Fruit fly (Drosophila melanogaster): ENCODE results near the gene CG32298.

DNA sequence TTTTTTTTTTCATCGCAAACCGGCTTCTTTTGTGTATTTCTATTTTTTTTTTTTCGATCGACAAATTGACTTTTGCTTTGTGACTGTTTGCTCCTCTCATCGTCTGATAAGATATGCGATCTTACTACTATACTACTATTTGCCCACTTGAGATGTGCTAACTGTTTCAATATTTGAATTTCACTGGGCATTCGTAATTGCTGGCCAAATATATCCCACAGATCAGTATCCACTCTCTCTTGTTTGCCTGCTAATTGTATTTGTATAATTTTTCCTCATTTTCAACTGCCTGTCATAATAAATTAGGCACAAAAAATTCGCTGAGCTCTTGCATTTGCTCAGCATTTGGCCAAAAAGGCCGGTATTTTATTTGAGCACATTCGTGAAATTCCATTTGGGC, 42.6 kb upstream of the CG32298 start:
- TF ChIP-seq pan (optimal IDR thresholded peaks at IDR 0.05) (no peak), psq (optimal IDR thresholded peaks at IDR 0.05) (no peak), usp (GFP tag; optimal IDR thresholded peaks at IDR 0.05) (no peak), EcR (GFP tag; optimal IDR thresholded peaks at IDR 0.05) (no peak)
